Worm (Caenorhabditis elegans) whole organism, midembryonic: ENCODE results near the gene ets-9.

Experiments used
- T22C8.4 ChIP-seq: fragments of 200-800 bp; sonication (Bioruptor generic); IDR thresholded peaks from 2 replicates; pipeline ENCODE4 v1.3.6; 2022; ENCODE audit warnings: missing genetic modification characterization, missing compliant biosample characterization
- cog-1 ChIP-seq: sonication (generic microtip); optimal IDR thresholded peaks from 2 replicates; lab custom pipeline; 2016; ENCODE audit warnings: missing genetic modification characterization, missing compliant biosample characterization
- flt-1 ChIP-seq: fragments of 200-800 bp; sonication (Bioruptor generic); IDR thresholded peaks from 2 replicates; pipeline ENCODE4 v1.3.6; 2022; ENCODE audit warnings: missing genetic modification characterization, missing compliant biosample characterization
- klf-2 ChIP-seq: fragments of 200-800 bp; sonication (Bioruptor generic); conservative IDR thresholded peaks from 2 replicates; pipeline ENCODE4 v1.3.6; 2022; ENCODE audit warnings: missing genetic modification reagents, missing genetic modification characterization, missing compliant biosample characterization
- med-1 ChIP-seq: sonication (generic microtip); optimal IDR thresholded peaks from 2 replicates; lab custom pipeline; 2017; ENCODE audit warnings: missing genetic modification characterization, mild to moderate bottlenecking, missing compliant biosample characterization, antibody characterized with exemption, missing genetic modification reagents; ENCODE audit not compliant: insufficient read depth
- ztf-23 ChIP-seq: fragments of 200-800 bp; sonication (Bioruptor generic); IDR thresholded peaks from 2 replicates; pipeline ENCODE4 v1.3.6; 2022; ENCODE audit warnings: missing genetic modification reagents, missing genetic modification characterization, missing compliant biosample characterization
- ztf-29 ChIP-seq: fragments of 200-800 bp; sonication (Bioruptor generic); IDR thresholded peaks from 2 replicates; pipeline ENCODE4 v1.3.6; 2022; ENCODE audit warnings: missing genetic modification reagents, missing genetic modification characterization, missing compliant biosample characterization

ce11 chrX:4252047-4252446 lies 27.5 kb upstream of the ets-9 start, which contains the start of gene srv-5:
- TF ChIP-seq ztf-23 (GFP tag; lab: Robert Waterston, UW): no peak
- no peak for TF ChIP-seq T22C8.4 (GFP tag; lab: Robert Waterston, UW)
- TF ChIP-seq flt-1: no peak
- no peak for TF ChIP-seq med-1 (GFP tag; lab: Kevin White, UChicago)
- no peak for TF ChIP-seq klf-2 (GFP tag; lab: Robert Waterston, UW)
- no peak for TF ChIP-seq cog-1 (tag; lab: Kevin White, UChicago)
- no peak for TF ChIP-seq ztf-29 (GFP tag; lab: Robert Waterston, UW)
